1 worm cellular context compared by ENCODE assay signal in genomic region chrII:6025647-6026046, ce11.
TF ChIP-seq lines count a peak whose summit lies in the region.

No protein-coding gene starts in this region.

TF ChIP-seq in whole organism, L1 larva, 84 proteins besides CTCF, POLR2A, EP300 and RAD21 (continued from another document):
- TF ChIP-seq snu-23 (GFP tag; optimal IDR thresholded peaks at IDR 0.05; lab: Kevin White, UChicago) (peak; percentile 5), nhr-85 (tag; lab: Kevin White, UChicago) (peak; percentile 16), isw-1 (GFP tag; IDR thresholded peaks at IDR 0.05; lab: Robert Waterston, UW) (no peak), unc-98 (GFP tag; IDR thresholded peaks at IDR 0.05; lab: Robert Waterston, UW) (no peak), nhr-77 (tag; optimal IDR thresholded peaks at IDR 0.05; lab: Kevin White, UChicago) (no peak), nhr-84 (tag; optimal IDR thresholded peaks at IDR 0.05; lab: Kevin White, UChicago) (no peak), nhr-11 (tag; optimal IDR thresholded peaks at IDR 0.05; lab: Kevin White, UChicago) (no peak), ztf-4 (tag; optimal IDR thresholded peaks at IDR 0.05; lab: Kevin White, UChicago) (no peak), nhr-47 (tag; optimal IDR thresholded peaks at IDR 0.05; lab: Kevin White, UChicago) (no peak), ceh-63 (GFP tag; optimal IDR thresholded peaks at IDR 0.05; lab: Kevin White, UChicago) (no peak), aha-1 (tag; optimal IDR thresholded peaks at IDR 0.05; lab: Kevin White, UChicago) (no peak), fos-1 (tag; optimal IDR thresholded peaks at IDR 0.05; lab: Kevin White, UChicago) (no peak), xbp-1 (tag; optimal IDR thresholded peaks at IDR 0.05; lab: Kevin White, UChicago) (no peak), mab-9 (GFP tag; IDR thresholded peaks at IDR 0.05; lab: Robert Waterston, UW) (no peak), nhr-90 (tag; optimal IDR thresholded peaks at IDR 0.05; lab: Kevin White, UChicago; ENCODE audit: poor library complexity) (no peak), nhr-19 (GFP tag; conservative IDR thresholded peaks at IDR 0.05; lab: Robert Waterston, UW) (no peak), tlp-1 (tag; optimal IDR thresholded peaks at IDR 0.05; lab: Kevin White, UChicago) (no peak), hlh-4 (tag; optimal IDR thresholded peaks at IDR 0.05; lab: Kevin White, UChicago) (no peak), mep-1 (tag; optimal IDR thresholded peaks at IDR 0.05; lab: Kevin White, UChicago) (no peak), unc-62 (GFP tag; optimal IDR thresholded peaks at IDR 0.05; lab: Kevin White, UChicago) (no peak), efl-3 (GFP tag; optimal IDR thresholded peaks at IDR 0.05; lab: Kevin White, UChicago) (no peak), grh-1 (GFP tag; IDR thresholded peaks at IDR 0.05; lab: Robert Waterston, UW) (no peak), blmp-1 (tag; optimal IDR thresholded peaks at IDR 0.05; lab: Kevin White, UChicago) (peak; percentile 61), skn-1 (tag; optimal IDR thresholded peaks at IDR 0.05; lab: Kevin White, UChicago) (no peak), ceh-90 (tag; optimal IDR thresholded peaks at IDR 0.05; lab: Kevin White, UChicago) (no peak), nhr-20 (tag; optimal IDR thresholded peaks at IDR 0.05; lab: Kevin White, UChicago) (peak; percentile 24), unc-130 (tag; optimal IDR thresholded peaks at IDR 0.05; lab: Kevin White, UChicago) (no peak), ceh-8 (GFP tag; optimal IDR thresholded peaks at IDR 0.05; lab: Kevin White, UChicago) (no peak), efl-1 (optimal IDR thresholded peaks at IDR 0.05; lab: Kevin White, UChicago) (no peak), efl-1 (GFP tag; optimal IDR thresholded peaks at IDR 0.05 in 1 of 2; lab: Kevin White, UChicago) (no peak), unc-86 (tag; optimal IDR thresholded peaks at IDR 0.05; lab: Kevin White, UChicago) (no peak), nhr-76 (tag; optimal IDR thresholded peaks at IDR 0.05; lab: Kevin White, UChicago) (no peak), nhr-71 (tag; optimal IDR thresholded peaks at IDR 0.05; lab: Kevin White, UChicago) (no peak)
